Fruit fly (Drosophila melanogaster): ENCODE measurements around the gene pkaap.
A peak's percentile ranks its signal among the peaks of the same experiment; 100 is the strongest.

pkaap gene

DNA sequence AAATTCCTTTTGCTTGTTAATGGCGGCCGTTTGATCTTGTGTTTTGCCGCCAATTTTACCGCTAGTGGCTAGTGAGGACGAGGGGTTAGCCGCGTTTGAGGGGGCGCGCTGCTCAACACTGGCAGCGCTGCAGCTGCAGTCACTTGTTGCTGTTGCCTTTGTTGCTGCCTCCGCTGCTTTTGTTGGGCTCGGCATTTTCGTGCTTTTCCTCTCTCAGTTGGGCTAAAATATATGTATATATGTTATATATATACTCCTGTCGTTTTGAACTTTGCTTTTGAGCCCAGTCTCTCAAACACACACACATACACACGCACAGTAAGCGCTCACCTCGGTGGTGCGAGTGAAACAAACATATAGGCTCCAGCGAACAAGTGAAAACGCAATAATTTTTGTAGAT, 36.7 kb downstream of the pkaap start (continued):
- peak; percentile 41 for TF ChIP-seq Sox14 (GFP tag; optimal IDR thresholded peaks at IDR 0.05)
- TF ChIP-seq Sox102F (GFP tag; optimal IDR thresholded peaks at IDR 0.05): no peak
- TF ChIP-seq Eip93F (GFP tag; optimal IDR thresholded peaks at IDR 0.05): no peak
- TF ChIP-seq Met (GFP tag; optimal IDR thresholded peaks at IDR 0.05): no peak
- TF ChIP-seq OdsH (GFP tag; optimal IDR thresholded peaks at IDR 0.05): no peak
- no peak for TF ChIP-seq CG10669 (GFP tag; optimal IDR thresholded peaks at IDR 0.05)
- TF ChIP-seq topi (GFP tag; optimal IDR thresholded peaks at IDR 0.05): no peak
- no peak for TF ChIP-seq pdm3 (GFP tag; optimal IDR thresholded peaks at IDR 0.05)
- TF ChIP-seq CG9139 (GFP tag; optimal IDR thresholded peaks at IDR 0.05): peak; percentile 48
- TF ChIP-seq acj6 (GFP tag; optimal IDR thresholded peaks at IDR 0.05): no peak
- no peak for TF ChIP-seq CG4318 (GFP tag; optimal IDR thresholded peaks at IDR 0.05)
- TF ChIP-seq CG6792 (GFP tag; optimal IDR thresholded peaks at IDR 0.05): no peak
- TF ChIP-seq svp (GFP tag): peak; percentile 89
- TF ChIP-seq Sox15 (GFP tag; optimal IDR thresholded peaks at IDR 0.05): no peak
- TF ChIP-seq CG11902 (GFP tag; optimal IDR thresholded peaks at IDR 0.05): no peak
- TF ChIP-seq CG1621 (tag; optimal IDR thresholded peaks at IDR 0.05): no peak
- TF ChIP-seq CG8632 (GFP tag; optimal IDR thresholded peaks at IDR 0.05): no peak
- no peak for TF ChIP-seq CG7368 (GFP tag; optimal IDR thresholded peaks at IDR 0.05)
- no peak for TF ChIP-seq Hr4 (GFP tag; optimal IDR thresholded peaks at IDR 0.05)
- TF ChIP-seq CG10631 (GFP tag; optimal IDR thresholded peaks at IDR 0.05): no peak
- peak; percentile 76 for TF ChIP-seq Eip78C (GFP tag)
- no peak for TF ChIP-seq spab (GFP tag; optimal IDR thresholded peaks at IDR 0.05)
- peak; percentile 45 for TF ChIP-seq CG6854 (GFP tag; optimal IDR thresholded peaks at IDR 0.05)
- TF ChIP-seq net (GFP tag; optimal IDR thresholded peaks at IDR 0.05): peak; percentile 8
- no peak for TF ChIP-seq CG3919 (GFP tag; optimal IDR thresholded peaks at IDR 0.05)
- no peak for TF ChIP-seq fd59A (GFP tag; optimal IDR thresholded peaks at IDR 0.05)
- no peak for TF ChIP-seq CG31627 (GFP tag; optimal IDR thresholded peaks at IDR 0.05)
- TF ChIP-seq Blimp-1 (GFP tag; optimal IDR thresholded peaks at IDR 0.05): peak; percentile 31
- no peak for TF ChIP-seq CG8319 (GFP tag; optimal IDR thresholded peaks at IDR 0.05)
- no peak for TF ChIP-seq eg (GFP tag; IDR thresholded peaks at IDR 0.05)
- TF ChIP-seq vri (GFP tag; optimal IDR thresholded peaks at IDR 0.05): peak; percentile 22

DNA sequence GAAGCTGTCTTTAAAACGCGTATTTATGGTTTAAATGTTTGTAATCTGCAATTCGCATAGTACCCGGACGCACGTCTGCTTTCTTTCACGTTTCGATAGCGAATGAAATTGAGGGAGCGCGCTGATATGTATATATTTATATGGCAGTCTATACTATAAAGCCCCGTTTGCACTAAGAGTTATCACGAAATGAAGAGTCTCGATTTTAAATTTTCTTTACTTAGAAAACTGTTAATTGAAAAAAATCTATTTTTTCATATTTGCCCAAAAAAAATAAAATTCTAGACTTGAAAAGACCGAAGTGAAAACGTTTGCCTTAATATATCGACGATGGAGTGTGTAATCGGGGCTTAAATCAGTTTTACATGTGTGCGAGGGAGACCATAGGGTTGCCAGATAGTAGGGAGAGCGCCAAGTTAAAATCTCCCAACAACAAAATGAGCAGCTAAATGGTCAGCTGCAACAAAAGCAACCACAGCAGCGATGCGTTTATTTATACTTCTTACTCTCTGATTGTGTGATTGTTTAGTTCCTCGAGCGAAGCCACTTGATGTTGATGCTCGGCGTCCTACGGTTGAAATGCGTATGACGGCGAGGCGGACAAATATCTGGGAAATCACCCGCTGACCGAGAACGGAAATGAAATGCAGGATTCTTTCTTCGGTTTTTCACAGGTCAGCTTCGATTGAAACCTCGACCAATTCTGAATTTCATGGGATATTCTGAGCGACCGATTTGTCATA, 37.6 kb downstream of the pkaap start, which contains the start of gene cact:
cact (minus strand) TSS at position 693 of the 743 bp plus-strand sequence.
- TF ChIP-seq Blimp-1 (GFP tag; optimal IDR thresholded peaks at IDR 0.05) (peak; percentile 23), acj6 (GFP tag; optimal IDR thresholded peaks at IDR 0.05) (peak; percentile 93), CG6792 (GFP tag; optimal IDR thresholded peaks at IDR 0.05) (peak; percentile 91), vri (GFP tag; optimal IDR thresholded peaks at IDR 0.05) (peak; percentile 84), cyc (GFP tag; optimal IDR thresholded peaks at IDR 0.05) (peak; percentile 94), Hr4 (GFP tag; optimal IDR thresholded peaks at IDR 0.05) (peak; percentile 96), CG11294 (GFP tag; IDR thresholded peaks at IDR 0.05) (peak; percentile 86), CG8632 (GFP tag; optimal IDR thresholded peaks at IDR 0.05) (peak; percentile 88), dac (GFP tag; optimal IDR thresholded peaks at IDR 0.05) (peak; percentile 87), svp (GFP tag) (peak; percentile 94), Eip75B (GFP tag; optimal IDR thresholded peaks at IDR 0.05) (peak; percentile 95), Ets21C (GFP tag; optimal IDR thresholded peaks at IDR 0.05) (peak; percentile 92), CG4318 (GFP tag; optimal IDR thresholded peaks at IDR 0.05) (peak; percentile 83), ss (GFP tag; optimal IDR thresholded peaks at IDR 0.05) (peak; percentile 53 to 60), CG6854 (GFP tag; optimal IDR thresholded peaks at IDR 0.05) (peak; percentile 49), eg (GFP tag; IDR thresholded peaks at IDR 0.05) (peak; percentile 92), CG32006 (GFP tag; optimal IDR thresholded peaks at IDR 0.05) (peak; percentile 92), esn (GFP tag; optimal IDR thresholded peaks at IDR 0.05) (peak; percentile 95), net (GFP tag; optimal IDR thresholded peaks at IDR 0.05) (peak; percentile 93), achi (GFP tag; optimal IDR thresholded peaks at IDR 0.05) (peak; percentile 92), Lpt (GFP tag; optimal IDR thresholded peaks at IDR 0.05) (peak; percentile 85), CG11762 (GFP tag; optimal IDR thresholded peaks at IDR 0.05; ENCODE audit: insufficient read depth) (peak; percentile 63), fd59A (GFP tag; optimal IDR thresholded peaks at IDR 0.05) (peak; percentile 86), OdsH (GFP tag; optimal IDR thresholded peaks at IDR 0.05) (peak; percentile 94), Ets96B (tag; optimal IDR thresholded peaks at IDR 0.05) (peak; percentile 93), Gug (GFP tag; IDR thresholded peaks at IDR 0.05) (peak; percentile 91), CG8319 (GFP tag; optimal IDR thresholded peaks at IDR 0.05) (peak; percentile 87), CG6163 (GFP tag; IDR thresholded peaks at IDR 0.05) (peak; percentile 94), CG10669 (GFP tag; optimal IDR thresholded peaks at IDR 0.05) (peak; percentile 85), spab (GFP tag; optimal IDR thresholded peaks at IDR 0.05) (peak; percentile 69), dsx (GFP tag; optimal IDR thresholded peaks at IDR 0.05; ENCODE audit: poor library complexity, severe bottlenecking) (peak; percentile 85), pdm3 (GFP tag; optimal IDR thresholded peaks at IDR 0.05) (peak; percentile 94), topi (GFP tag; optimal IDR thresholded peaks at IDR 0.05) (peak; percentile 92), Eip93F (GFP tag; optimal IDR thresholded peaks at IDR 0.05) (peak; percentile 91), CG10631 (GFP tag; optimal IDR thresholded peaks at IDR 0.05) (peak; percentile 93)
